Worm (Caenorhabditis elegans): Measurements from ENCODE around the gene nas-39.

DNA sequence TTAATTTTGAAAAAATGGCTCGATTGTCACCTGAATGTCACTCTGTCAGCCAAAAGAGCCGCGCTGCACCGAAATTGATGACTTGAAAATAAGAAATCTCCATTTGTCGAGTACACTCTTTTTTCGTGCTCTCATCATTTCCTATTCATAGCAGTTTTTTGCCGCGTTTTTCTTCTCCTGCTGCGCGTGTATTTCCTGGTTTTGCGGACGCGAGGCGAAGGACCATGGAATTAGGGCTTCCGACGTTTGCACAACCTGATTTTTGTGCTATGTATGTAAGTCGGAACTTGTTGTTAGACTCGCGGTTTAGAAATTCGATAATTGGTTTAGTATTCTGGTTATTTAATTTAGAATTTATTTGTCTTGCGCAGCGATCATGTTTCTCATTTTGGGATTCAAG is 23.5 kb downstream of the nas-39 start:
- TF ChIP-seq zag-1 (tag; optimal IDR thresholded peaks at IDR 0.05) = no peak
- no peak for TF ChIP-seq F16B12.6 (tag; optimal IDR thresholded peaks at IDR 0.05)
- no peak for TF ChIP-seq ztf-4 (tag; optimal IDR thresholded peaks at IDR 0.05)
- no peak for TF ChIP-seq unc-62 (GFP tag; optimal IDR thresholded peaks at IDR 0.05)
- TF ChIP-seq fkh-10 (GFP tag; optimal IDR thresholded peaks at IDR 0.05) = peak; percentile 51
